Worm (Caenorhabditis elegans) whole organism, young adult: ENCODE results near the gene mtp-18.

ENCODE experiments used
- B0019.2 ChIP-seq: fragments of 200-800 bp; sonication (Bioruptor generic); conservative IDR thresholded peaks from 2 replicates; pipeline ENCODE4 v1.3.6; 2022; ENCODE audit warnings: missing genetic modification reagents, missing genetic modification characterization, missing compliant biosample characterization
- B0035.1 ChIP-seq: sonication (generic microtip); optimal IDR thresholded peaks from 2 replicates; lab custom pipeline; 2016; ENCODE audit warnings: missing genetic modification characterization, mild to moderate bottlenecking, missing compliant biosample characterization, missing genotype, missing genetic modification reagents
- C06A6.2 ChIP-seq: fragments of 200-800 bp; sonication (Bioruptor generic); conservative IDR thresholded peaks from 2 replicates; pipeline ENCODE4 v1.3.6; 2022; ENCODE audit warnings: missing genetic modification characterization, missing compliant biosample characterization
- F10E7.11 ChIP-seq: sonication (generic microtip); optimal IDR thresholded peaks from 2 replicates; lab custom pipeline; 2017; ENCODE audit warnings: mild to moderate bottlenecking, missing genetic modification characterization, moderate library complexity, missing compliant biosample characterization
- F23B12.7 ChIP-seq: sonication (generic microtip); optimal IDR thresholded peaks from 2 replicates; lab custom pipeline; 2017; ENCODE audit warnings: missing genetic modification characterization, mild to moderate bottlenecking, missing compliant biosample characterization, antibody characterized with exemption, moderate library complexity; ENCODE audit not compliant: insufficient read depth
- F33H1.4 ChIP-seq: fragments of 200-800 bp; sonication (Bioruptor generic); IDR thresholded peaks from 2 replicates; pipeline ENCODE4 v1.3.6; 2022; ENCODE audit warnings: missing genetic modification reagents, missing genetic modification characterization, missing compliant biosample characterization
- F37B4.10 ChIP-seq: fragments of 200-800 bp; sonication (Bioruptor generic); IDR thresholded peaks from 2 replicates; pipeline ENCODE4 v1.3.6; 2022; ENCODE audit warnings: missing genetic modification characterization, missing compliant biosample characterization
- F49E8.2 ChIP-seq: sonication (generic microtip); optimal IDR thresholded peaks from 3 replicates; lab custom pipeline; 2017; ENCODE audit warnings: missing genetic modification characterization, mild to moderate bottlenecking, missing compliant biosample characterization, antibody characterized with exemption, moderate library complexity; ENCODE audit not compliant: insufficient read depth
- F52B5.7 ChIP-seq: sonication (generic microtip); optimal IDR thresholded peaks from 2 replicates; lab custom pipeline; 2016; ENCODE audit warnings: mild to moderate bottlenecking, missing genetic modification characterization, missing compliant biosample characterization
- F57A8.1 ChIP-seq: fragments of 200-800 bp; sonication (Bioruptor generic); optimal IDR thresholded peaks from 2 replicates; lab custom pipeline; 2018; ENCODE audit warnings: mild to moderate bottlenecking, missing genetic modification characterization, moderate library complexity, missing compliant biosample characterization
- K11D2.4 ChIP-seq: fragments of 200-800 bp; sonication (Bioruptor generic); IDR thresholded peaks from 2 replicates; pipeline ENCODE4 v1.3.6; 2022; ENCODE audit warnings: missing genetic modification reagents, missing genetic modification characterization, missing compliant biosample characterization
- Y79H2A.3 ChIP-seq: fragments of 200-800 bp; sonication (Bioruptor generic); conservative IDR thresholded peaks from 2 replicates; pipeline ENCODE4 v1.3.6; 2022; ENCODE audit warnings: missing genetic modification reagents, missing genetic modification characterization, missing compliant biosample characterization
- ama-1 ChIP-seq, 3 experiments: fragments of 150-350 bp in 1 of 3; sonication (generic microtip) in 2 of 3; optimal IDR thresholded peaks; 2 replicates each; lab custom pipeline; 2014 to 2018; ENCODE audit warnings: missing biosample characterization in 2 of 3, missing genetic modification characterization in 2 of 3, missing genetic modification reagents in 2 of 3
- aptf-3 ChIP-seq: fragments of 200-800 bp; sonication (Bioruptor generic); IDR thresholded peaks from 2 replicates; pipeline ENCODE4 v1.3.6; 2022; ENCODE audit warnings: missing genetic modification characterization, missing compliant biosample characterization
- attf-3 ChIP-seq: fragments of 200-800 bp; sonication (Bioruptor generic); conservative IDR thresholded peaks from 2 replicates; pipeline ENCODE4 v1.3.6; 2022; ENCODE audit warnings: missing genetic modification reagents, missing genetic modification characterization, missing compliant biosample characterization
- ccch-3 ChIP-seq: fragments of 200-800 bp; sonication (Bioruptor generic); optimal IDR thresholded peaks from 2 replicates; lab custom pipeline; 2018; ENCODE audit warnings: mild to moderate bottlenecking, missing genetic modification characterization, missing compliant biosample characterization
- cebp-2 ChIP-seq: fragments of 200-800 bp; sonication (Bioruptor generic); IDR thresholded peaks from 2 replicates; pipeline ENCODE4 v1.3.6; 2022; ENCODE audit warnings: missing genetic modification characterization, missing compliant biosample characterization
- ceh-100 ChIP-seq: fragments of 200-800 bp; sonication (Bioruptor generic); IDR thresholded peaks from 2 replicates; pipeline ENCODE4 v1.3.6; 2022; ENCODE audit warnings: missing genetic modification reagents, missing genetic modification characterization, missing compliant biosample characterization
- ceh-27 ChIP-seq: fragments of 200-800 bp; sonication (Bioruptor generic); optimal IDR thresholded peaks from 2 replicates; lab custom pipeline; 2018; ENCODE audit warnings: mild to moderate bottlenecking, missing genetic modification characterization, moderate library complexity, missing compliant biosample characterization
- chd-7 ChIP-seq: sonication (generic microtip); optimal IDR thresholded peaks from 2 replicates; lab custom pipeline; 2016; ENCODE audit warnings: mild to moderate bottlenecking, missing genetic modification characterization, moderate library complexity, missing compliant biosample characterization
- hlh-12 ChIP-seq: sonication (generic microtip); optimal IDR thresholded peaks from 2 replicates; lab custom pipeline; 2016; ENCODE audit warnings: missing genetic modification characterization, missing compliant biosample characterization
- hlh-26 ChIP-seq: fragments of 200-800 bp; sonication (Bioruptor generic); conservative IDR thresholded peaks from 2 replicates; pipeline ENCODE4 v1.3.6; 2022; ENCODE audit warnings: missing genetic modification reagents, missing genetic modification characterization, missing compliant biosample characterization
- lag-1 ChIP-seq: fragments of 200-800 bp; sonication (Bioruptor generic); IDR thresholded peaks from 2 replicates; pipeline ENCODE4 v1.3.6; 2022; ENCODE audit warnings: missing genetic modification reagents, missing genetic modification characterization, missing compliant biosample characterization
- let-526 ChIP-seq: fragments of 200-800 bp; sonication (Bioruptor generic); IDR thresholded peaks from 2 replicates; pipeline ENCODE4 v1.3.6; 2022; ENCODE audit warnings: missing genetic modification reagents, missing genetic modification characterization, missing compliant biosample characterization
- lir-1 ChIP-seq: fragments of 200-800 bp; sonication (Bioruptor generic); conservative IDR thresholded peaks from 2 replicates; pipeline ENCODE4 v1.3.6; 2022; ENCODE audit warnings: missing genetic modification reagents, missing genetic modification characterization, missing compliant biosample characterization
- madf-10 ChIP-seq: sonication (generic microtip); optimal IDR thresholded peaks from 2 replicates; lab custom pipeline; 2016; ENCODE audit warnings: mild to moderate bottlenecking, missing genetic modification characterization, missing compliant biosample characterization
- madf-6 ChIP-seq: fragments of 200-800 bp; sonication (Bioruptor generic); IDR thresholded peaks from 2 replicates; pipeline ENCODE4 v1.3.6; 2022; ENCODE audit warnings: missing genetic modification reagents, missing genetic modification characterization, missing compliant biosample characterization
- nfya-2 ChIP-seq: fragments of 200-800 bp; sonication (Bioruptor generic); IDR thresholded peaks from 2 replicates; pipeline ENCODE4 v1.3.6; 2022; ENCODE audit warnings: missing genetic modification reagents, missing genetic modification characterization, missing compliant biosample characterization
- nhr-120 ChIP-seq: fragments of 200-800 bp; sonication (Bioruptor generic); IDR thresholded peaks from 2 replicates; pipeline ENCODE4 v1.3.6; 2022; ENCODE audit warnings: missing genetic modification characterization, missing compliant biosample characterization
- nhr-179 ChIP-seq: sonication (generic microtip); optimal IDR thresholded peaks from 2 replicates; lab custom pipeline; 2016; ENCODE audit warnings: mild to moderate bottlenecking, missing genetic modification characterization, missing compliant biosample characterization
- nhr-27 ChIP-seq: fragments of 200-800 bp; sonication (Bioruptor generic); optimal IDR thresholded peaks from 2 replicates; lab custom pipeline; 2018; ENCODE audit warnings: mild to moderate bottlenecking, missing genetic modification characterization, moderate library complexity, missing compliant biosample characterization
- pbrm-1 ChIP-seq: fragments of 200-800 bp; sonication (Bioruptor generic); IDR thresholded peaks from 2 replicates; pipeline ENCODE4 v1.3.6; 2022; ENCODE audit warnings: missing genetic modification reagents, missing genetic modification characterization, missing compliant biosample characterization
- pha-4 ChIP-seq: fragments of 150-350 bp; sonication (generic microtip); optimal IDR thresholded peaks from 2 replicates; lab custom pipeline; 2014; ENCODE audit warnings: missing biosample characterization, missing genetic modification reagents, missing genetic modification characterization
- rec-8 ChIP-seq, 2 experiments: sonication (generic microtip); optimal IDR thresholded peaks; 2 replicates each; lab custom pipeline; 2016; ENCODE audit warnings: mild to moderate bottlenecking in 2 of 2, missing genetic modification characterization in 2 of 2, missing genetic modification reagents in 2 of 2, missing genotype in 2 of 2, missing biosample characterization in 1 of 2, missing compliant biosample characterization in 1 of 2, moderate library complexity in 1 of 2
- repo-1 ChIP-seq: sonication (generic microtip); optimal IDR thresholded peaks from 2 replicates; lab custom pipeline; 2017; ENCODE audit warnings: mild to moderate bottlenecking, missing genetic modification characterization, missing compliant biosample characterization
- sea-2 ChIP-seq: fragments of 200-800 bp; sonication (Bioruptor generic); IDR thresholded peaks from 2 replicates; pipeline ENCODE4 v1.3.6; 2022; ENCODE audit warnings: missing genetic modification characterization, missing compliant biosample characterization
- snpc-1.1 ChIP-seq: sonication (generic microtip); optimal IDR thresholded peaks from 2 replicates; lab custom pipeline; 2017; ENCODE audit warnings: missing genetic modification characterization, mild to moderate bottlenecking, missing compliant biosample characterization, antibody characterized with exemption, moderate library complexity, missing genotype, missing genetic modification reagents; ENCODE audit not compliant: insufficient read depth
- tbx-9 ChIP-seq: sonication (generic microtip); optimal IDR thresholded peaks from 2 replicates; lab custom pipeline; 2016; ENCODE audit warnings: borderline replicate concordance, missing genetic modification characterization, inconsistent platforms, missing compliant biosample characterization
- unc-62 ChIP-seq: fragments of 150-350 bp; optimal IDR thresholded peaks from 2 replicates; lab custom pipeline; 2014; ENCODE audit warnings: missing biosample characterization, missing genetic modification reagents, missing genetic modification characterization
- xnd-1 ChIP-seq: sonication (generic microtip); optimal IDR thresholded peaks from 2 replicates; lab custom pipeline; 2016; ENCODE audit warnings: missing genotype, missing genetic modification reagents, missing genetic modification characterization, missing compliant biosample characterization
- zfh-2 ChIP-seq: fragments of 200-800 bp; sonication (Bioruptor generic); conservative IDR thresholded peaks from 2 replicates; pipeline ENCODE4 v1.3.6; 2022; ENCODE audit warnings: missing genetic modification reagents, missing genetic modification characterization, missing compliant biosample characterization
- ztf-18 ChIP-seq: sonication (generic microtip); optimal IDR thresholded peaks from 2 replicates; lab custom pipeline; 2016; ENCODE audit warnings: missing genotype, mild to moderate bottlenecking, missing genetic modification characterization, missing compliant biosample characterization
- ztf-22 ChIP-seq: fragments of 200-800 bp; sonication (Bioruptor generic); optimal IDR thresholded peaks from 2 replicates; lab custom pipeline; 2018; ENCODE audit warnings: mild to moderate bottlenecking, missing genetic modification characterization, moderate library complexity, missing compliant biosample characterization
- ztf-28 ChIP-seq: fragments of 200-800 bp; sonication (Bioruptor generic); IDR thresholded peaks from 2 replicates; pipeline ENCODE4 v1.3.6; 2022; ENCODE audit warnings: missing genetic modification reagents, missing genetic modification characterization, missing compliant biosample characterization
- ztf-3 ChIP-seq: fragments of 200-800 bp; sonication (Bioruptor generic); optimal IDR thresholded peaks from 2 replicates; lab custom pipeline; 2018; ENCODE audit warnings: mild to moderate bottlenecking, missing genetic modification characterization, missing compliant biosample characterization
- ztf-6 ChIP-seq: fragments of 200-800 bp; sonication (Bioruptor generic); IDR thresholded peaks from 2 replicates; pipeline ENCODE4 v1.3.6; 2022; ENCODE audit warnings: missing genetic modification reagents, missing genetic modification characterization, missing compliant biosample characterization

mtp-18 gene

ce11 chrX:6253899-6254670 is 47.9 kb upstream of the mtp-18 start (continued):
- TF ChIP-seq B0019.2, result no peak
- peak; percentile 55 for TF ChIP-seq ztf-3 (GFP tag; lab: Kevin White, UChicago)
- no peak for TF ChIP-seq snpc-1.1 (tag; lab: Kevin White, UChicago)
- no peak for TF ChIP-seq madf-10 (tag; lab: Kevin White, UChicago)
- TF ChIP-seq rec-8 (tag; optimal IDR thresholded peaks at IDR 0.05; lab: Kevin White, UChicago), result no peak
- TF ChIP-seq ztf-6 (GFP tag; lab: Robert Waterston, UW), result no peak
- peak; percentile 1 for TF ChIP-seq ztf-22
- TF ChIP-seq cebp-2, result no peak
- no peak for TF ChIP-seq sea-2 (GFP tag; lab: Robert Waterston, UW)
- peak; percentile 46; the same call in 1 of the 2 replicates for TF ChIP-seq Y79H2A.3
- TF ChIP-seq F57A8.1 (GFP tag; lab: Kevin White, UChicago), result no peak
- TF ChIP-seq nhr-27 (tag; lab: Kevin White, UChicago), result no peak
- TF ChIP-seq xnd-1, result no peak
- no peak; the same call in 1 of the 2 replicates for TF ChIP-seq attf-3 (GFP tag; lab: Robert Waterston, UW)
- no peak for TF ChIP-seq lag-1 (GFP tag; lab: Robert Waterston, UW)
- TF ChIP-seq ztf-18, result no peak
- TF ChIP-seq repo-1 (tag; lab: Kevin White, UChicago), result peak; percentile 75
- TF ChIP-seq hlh-12 (tag; lab: Kevin White, UChicago), result no peak
- 0 out of 2 replicates have a peak, but pooled peaks have one; percentile 31 for TF ChIP-seq nfya-2
- TF ChIP-seq pha-4, result peak; percentile 28
- peak; percentile 24 for TF ChIP-seq F52B5.7 (tag; lab: Kevin White, UChicago)
- peak; percentile 32 for TF ChIP-seq F10E7.11
- TF ChIP-seq ceh-100 (GFP tag; lab: Robert Waterston, UW), result no peak
- no peak for TF ChIP-seq B0035.1 (tag; lab: Kevin White, UChicago)
- no peak for TF ChIP-seq ztf-28 (GFP tag; lab: Robert Waterston, UW)
- no peak for TF ChIP-seq F37B4.10 (GFP tag; lab: Robert Waterston, UW)
- TF ChIP-seq hlh-26, result no peak
- no peak for TF ChIP-seq F23B12.7 (tag; lab: Kevin White, UChicago)
- no peak for TF ChIP-seq ceh-27 (GFP tag; lab: Kevin White, UChicago)
- no peak; the same call in 1 of the 2 replicates for TF ChIP-seq let-526 (GFP tag; lab: Robert Waterston, UW)
- TF ChIP-seq zfh-2 (GFP tag; lab: Robert Waterston, UW), result peak; percentile 78
- peak; percentile 76 for TF ChIP-seq K11D2.4 (GFP tag; lab: Robert Waterston, UW)
- TF ChIP-seq madf-6 (GFP tag; lab: Robert Waterston, UW), result peak; percentile 42; the same call in 1 of the 2 replicates
- no peak for TF ChIP-seq tbx-9 (tag; lab: Kevin White, UChicago)
- peak; percentile 94 for TF ChIP-seq ama-1 (optimal IDR thresholded peaks at IDR 0.05; lab: Kevin White, UChicago)
- no peak for TF ChIP-seq ama-1 (GFP tag; optimal IDR thresholded peaks at IDR 0.05; lab: Kevin White, UChicago)
- TF ChIP-seq C06A6.2 (GFP tag; lab: Robert Waterston, UW), result peak; percentile 47
- no peak for TF ChIP-seq nhr-179
- TF ChIP-seq aptf-3 (GFP tag; lab: Robert Waterston, UW), result peak; percentile 29; the same call in 1 of the 2 replicates
- TF ChIP-seq ccch-3 (GFP tag; lab: Kevin White, UChicago), result peak; percentile 22
- TF ChIP-seq chd-7 (tag; lab: Kevin White, UChicago), result peak; percentile 26
- TF ChIP-seq nhr-120, result no peak
- no peak for TF ChIP-seq F49E8.2 (tag; lab: Kevin White, UChicago)
- TF ChIP-seq pbrm-1 (GFP tag; lab: Robert Waterston, UW), result no peak
- TF ChIP-seq F33H1.4, result no peak
- no peak for TF ChIP-seq lir-1
- peak; percentile 1 for TF ChIP-seq unc-62 (GFP tag; lab: Kevin White, UChicago)
